Fruit fly (Drosophila melanogaster) whole organism, embryonic: ENCODE measurements around the gene CG7387.
A peak's percentile ranks its signal among the peaks of the same experiment; 100 is the strongest.

Experiments
- Abd-B ChIP-seq: fragments of 200-800 bp; sonication (Bioruptor generic); optimal IDR thresholded peaks from 2 replicates; lab custom pipeline; 2018; ENCODE audit warnings: missing biosample characterization, mild to moderate bottlenecking, missing genetic modification characterization, moderate library complexity
- Bgb ChIP-seq: fragments of 200-800 bp; sonication (Bioruptor generic); IDR thresholded peaks from 2 replicates; pipeline ENCODE4 v1.3.6; 2022; ENCODE audit warnings: missing biosample characterization, missing genetic modification characterization; ENCODE audit not compliant: partially characterized antibody
- CG10209 ChIP-seq: fragments of 200-800 bp; sonication (Bioruptor generic); optimal IDR thresholded peaks from 3 replicates; lab custom pipeline; 2017; ENCODE audit warnings: missing biosample characterization, mild to moderate bottlenecking, missing genetic modification characterization, missing genetic modification reagents
- CG10462 ChIP-seq: fragments of 200-800 bp; sonication (Bioruptor generic); optimal IDR thresholded peaks from 2 replicates; lab custom pipeline; 2016; ENCODE audit warnings: missing biosample characterization, missing genetic modification characterization
- CG1233 ChIP-seq: fragments of 200-800 bp; sonication (Bioruptor generic); optimal IDR thresholded peaks from 4 replicates; lab custom pipeline; 2018; ENCODE audit warnings: missing biosample characterization, mild to moderate bottlenecking, missing genetic modification characterization
- CG12659 ChIP-seq: fragments of 200-800 bp; sonication (Bioruptor generic); optimal IDR thresholded peaks from 3 replicates; lab custom pipeline; 2017; ENCODE audit warnings: mild to moderate bottlenecking, missing biosample characterization, missing genetic modification reagents, missing genetic modification characterization
- CG13624 ChIP-seq: fragments of 200-800 bp; sonication (Bioruptor generic); optimal IDR thresholded peaks from 2 replicates; lab custom pipeline; 2016; ENCODE audit warnings: missing biosample characterization, missing genetic modification characterization
- CG13775 ChIP-seq: fragments of 200-800 bp; sonication (Bioruptor generic); optimal IDR thresholded peaks from 3 replicates; lab custom pipeline; 2017; ENCODE audit warnings: missing biosample characterization, mild to moderate bottlenecking, missing genetic modification characterization
- CG15073 ChIP-seq: fragments of 200-800 bp; sonication (Bioruptor generic); optimal IDR thresholded peaks from 2 replicates; lab custom pipeline; 2016; ENCODE audit warnings: missing biosample characterization, missing genetic modification characterization
- CG16863 ChIP-seq: fragments of 200-800 bp; sonication (Bioruptor generic); optimal IDR thresholded peaks from 3 replicates; lab custom pipeline; 2016; ENCODE audit warnings: missing biosample characterization, missing genetic modification characterization
- CG17385 ChIP-seq: fragments of 200-800 bp; sonication (Bioruptor generic); optimal IDR thresholded peaks from 3 replicates; lab custom pipeline; 2018; ENCODE audit warnings: missing biosample characterization, mild to moderate bottlenecking, missing genetic modification characterization
- CG2116 ChIP-seq: fragments of 200-800 bp; sonication (Bioruptor generic); optimal IDR thresholded peaks from 3 replicates; lab custom pipeline; 2018; ENCODE audit warnings: missing biosample characterization, mild to moderate bottlenecking, missing genetic modification characterization
- CG31224 ChIP-seq: fragments of 200-800 bp; sonication (Bioruptor generic); IDR thresholded peaks from 2 replicates; pipeline ENCODE4 v1.3.6; 2022; ENCODE audit warnings: missing biosample characterization, missing genetic modification characterization
- CG34422 ChIP-seq: fragments of 200-800 bp; sonication (Bioruptor generic); IDR thresholded peaks from 3 replicates; pipeline ENCODE4 v1.3.6; 2022; ENCODE audit warnings: missing biosample characterization, missing genetic modification characterization
- CG43689 ChIP-seq: fragments of 200-800 bp; sonication (Bioruptor generic); IDR thresholded peaks from 2 replicates; pipeline ENCODE4 v1.3.6; 2022; ENCODE audit warnings: missing biosample characterization, missing genetic modification characterization
- CG6654 ChIP-seq: fragments of 200-800 bp; sonication (Bioruptor generic); optimal IDR thresholded peaks from 2 replicates; lab custom pipeline; 2017; ENCODE audit warnings: missing biosample characterization, mild to moderate bottlenecking, missing genetic modification characterization
- CG7372 ChIP-seq: fragments of 200-800 bp; sonication (Bioruptor generic); IDR thresholded peaks from 2 replicates; pipeline ENCODE4 v1.3.6; 2022; ENCODE audit warnings: missing biosample characterization, missing genetic modification characterization
- CG8290 ChIP-seq, 3 experiments: fragments of 200-800 bp; sonication (Bioruptor generic); optimal IDR thresholded peaks; 2 replicates each; lab custom pipeline; 2016 to 2019; ENCODE audit warnings: missing biosample characterization in 3 of 3, missing genetic modification characterization in 3 of 3, mild to moderate bottlenecking in 2 of 3, moderate library complexity in 1 of 3
- CG8944 ChIP-seq: fragments of 200-800 bp; sonication (Bioruptor generic); optimal IDR thresholded peaks from 3 replicates; lab custom pipeline; 2016; ENCODE audit warnings: missing biosample characterization, missing genetic modification characterization
- Chrac-16 ChIP-seq: fragments of 200-800 bp; sonication (Bioruptor generic); optimal IDR thresholded peaks from 3 replicates; lab custom pipeline; 2016; ENCODE audit warnings: missing biosample characterization, missing genetic modification characterization
- Dip2 ChIP-seq: fragments of 200-800 bp; sonication (Bioruptor generic); IDR thresholded peaks from 2 replicates; pipeline ENCODE4 v1.3.6; 2022; ENCODE audit warnings: missing biosample characterization, missing genetic modification characterization
- Dip3 ChIP-seq: fragments of 200-800 bp; sonication (Bioruptor generic); optimal IDR thresholded peaks from 3 replicates; lab custom pipeline; 2016; ENCODE audit warnings: missing biosample characterization, missing genetic modification characterization
- Doc2 ChIP-seq: fragments of 200-800 bp; sonication (Bioruptor generic); IDR thresholded peaks from 2 replicates; pipeline ENCODE4 v1.3.6; 2022; ENCODE audit warnings: missing biosample characterization, missing genetic modification characterization
- Doc3 ChIP-seq: fragments of 200-800 bp; sonication (Bioruptor generic); IDR thresholded peaks from 3 replicates; pipeline ENCODE4 v1.3.6; 2022; ENCODE audit warnings: missing biosample characterization, missing genetic modification characterization; ENCODE audit not compliant: partially characterized antibody
- HHEX ChIP-seq: fragments of 200-800 bp; sonication (Bioruptor generic); optimal IDR thresholded peaks from 3 replicates; lab custom pipeline; 2017; ENCODE audit warnings: missing biosample characterization, mild to moderate bottlenecking, missing genetic modification characterization, missing genetic modification reagents
- Opbp ChIP-seq: fragments of 200-800 bp; sonication (Bioruptor generic); IDR thresholded peaks from 3 replicates; pipeline ENCODE4 v1.3.6; 2022; ENCODE audit warnings: missing biosample characterization, missing genetic modification characterization; ENCODE audit not compliant: partially characterized antibody
- Xbp1 ChIP-seq: fragments of 200-800 bp; sonication (Bioruptor generic); optimal IDR thresholded peaks from 3 replicates; lab custom pipeline; 2016; ENCODE audit warnings: missing biosample characterization, mild to moderate bottlenecking, missing genetic modification characterization
- ap ChIP-seq: fragments of 200-800 bp; sonication (Bioruptor generic); IDR thresholded peaks from 2 replicates; pipeline ENCODE4 v1.3.6; 2022; ENCODE audit warnings: missing biosample characterization, missing genetic modification characterization
- crol ChIP-seq: fragments of 200-800 bp; sonication (Bioruptor generic); IDR thresholded peaks from 2 replicates; pipeline ENCODE4 v1.3.6; 2022; ENCODE audit warnings: missing biosample characterization, missing genetic modification characterization
- dysf ChIP-seq: fragments of 200-800 bp; sonication (Bioruptor generic); IDR thresholded peaks from 3 replicates; pipeline ENCODE4 v1.3.6; 2022; ENCODE audit warnings: missing biosample characterization, missing genetic modification characterization
- ewg ChIP-seq: fragments of 200-800 bp; sonication (Bioruptor generic); optimal IDR thresholded peaks from 3 replicates; lab custom pipeline; 2017; ENCODE audit warnings: mild to moderate bottlenecking, missing biosample characterization, missing genetic modification reagents, missing genetic modification characterization
- fru ChIP-seq: fragments of >200 bp; optimal IDR thresholded peaks from 2 replicates; lab custom pipeline; 2017
- gfzf ChIP-seq: fragments of 200-800 bp; sonication (Bioruptor generic); optimal IDR thresholded peaks from 2 replicates; lab custom pipeline; 2016; ENCODE audit warnings: missing biosample characterization, mild to moderate bottlenecking, missing genetic modification characterization, moderate library complexity
- grau ChIP-seq: fragments of 200-800 bp; optimal IDR thresholded peaks from 3 replicates; lab custom pipeline; 2019; ENCODE audit warnings: missing biosample characterization, mild to moderate bottlenecking, missing genetic modification characterization, moderate library complexity
- grn ChIP-seq: fragments of 200-800 bp; sonication (Bioruptor generic); optimal IDR thresholded peaks from 3 replicates; lab custom pipeline; 2017; ENCODE audit warnings: missing biosample characterization, missing genetic modification characterization
- kah ChIP-seq: fragments of 200-800 bp; sonication (Bioruptor generic); optimal IDR thresholded peaks from 2 replicates; lab custom pipeline; 2018; ENCODE audit warnings: missing biosample characterization, mild to moderate bottlenecking, missing genetic modification characterization
- lola ChIP-seq, 3 experiments: fragments of >200 bp in 2 of 3; fragments of 200-800 bp in 1 of 3; sonication (Bioruptor generic) in 1 of 3; optimal IDR thresholded peaks; 2 replicates each; lab custom pipeline; 2017 to 2019; ENCODE audit warnings: missing biosample characterization in 3 of 3, missing genetic modification characterization in 3 of 3, mild to moderate bottlenecking in 1 of 3, moderate library complexity in 1 of 3
- run ChIP-seq: fragments of 200-800 bp; sonication (Bioruptor generic); optimal IDR thresholded peaks from 3 replicates; lab custom pipeline; 2018; ENCODE audit warnings: missing biosample characterization, mild to moderate bottlenecking, missing genetic modification characterization
- sd ChIP-seq: fragments of 200-800 bp; sonication (Bioruptor generic); optimal IDR thresholded peaks from 3 replicates; lab custom pipeline; 2018; ENCODE audit warnings: missing biosample characterization, mild to moderate bottlenecking, missing genetic modification characterization, moderate library complexity
- seq ChIP-seq: fragments of 200-800 bp; sonication (Bioruptor generic); IDR thresholded peaks from 2 replicates; pipeline ENCODE4 v1.3.6; 2022; ENCODE audit warnings: missing biosample characterization, missing genetic modification characterization
- sima ChIP-seq: fragments of 200-800 bp; sonication (Bioruptor generic); optimal IDR thresholded peaks from 2 replicates; lab custom pipeline; 2016; ENCODE audit warnings: missing biosample characterization, missing genetic modification characterization
- slbo ChIP-seq: fragments of 200-800 bp; sonication (Bioruptor generic); IDR thresholded peaks from 2 replicates; pipeline ENCODE4 v1.3.6; 2022; ENCODE audit warnings: missing biosample characterization, missing genetic modification characterization
- sna ChIP-seq: fragments of 200-800 bp; sonication (Bioruptor generic); IDR thresholded peaks from 2 replicates; pipeline ENCODE4 v1.3.6; 2022; ENCODE audit warnings: missing biosample characterization, missing genetic modification characterization; ENCODE audit not compliant: partially characterized antibody
- vnd ChIP-seq: fragments of 200-800 bp; sonication (Bioruptor generic); IDR thresholded peaks from 3 replicates; pipeline ENCODE4 v1.3.6; 2022; ENCODE audit warnings: missing biosample characterization, missing genetic modification characterization; ENCODE audit not compliant: partially characterized antibody

The CG7387 gene

DNA sequence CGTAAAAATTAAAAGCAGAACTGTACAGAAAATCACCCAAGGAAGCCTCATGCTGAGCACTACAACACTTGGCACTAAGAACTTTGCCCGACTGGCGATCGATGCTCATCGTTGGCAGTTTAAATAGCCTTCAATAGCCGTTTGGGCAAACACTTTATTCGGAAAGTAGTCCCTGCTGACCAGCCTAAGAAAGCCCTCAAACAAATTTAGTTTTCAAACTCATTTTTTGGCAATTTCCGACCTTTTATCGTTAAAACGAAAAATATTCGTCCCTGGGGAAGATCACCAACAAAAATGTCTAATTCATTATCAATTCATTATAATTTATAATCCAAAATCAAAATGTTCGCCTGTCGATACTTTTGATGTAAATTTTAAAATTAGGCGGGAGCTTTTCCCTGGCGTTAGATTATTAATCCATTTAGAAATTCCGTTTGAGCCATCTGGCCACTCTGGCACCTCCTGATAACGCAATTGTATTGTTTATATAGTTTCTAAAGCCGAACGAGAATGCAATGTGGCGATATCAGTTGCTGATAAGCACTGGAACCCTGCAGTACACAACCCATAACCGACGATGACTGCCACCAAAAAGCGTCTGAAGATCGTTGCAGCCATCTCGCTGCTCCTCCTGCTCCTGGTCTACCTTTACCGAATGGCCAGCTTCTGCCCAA is 12.3 kb downstream of the CG7387 start, which contains the start of the genes mthl7 and Uxs (continued):
- TF ChIP-seq CG31224 (GFP tag; lab: Robert Waterston, UW) (no peak), Opbp (GFP tag; lab: Robert Waterston, UW) (0 out of 3 replicates have a peak, but pooled peaks have one; percentile 26), sima (no peak), Abd-B (GFP tag; lab: Kevin White, UChicago) (no peak), CG34422 (GFP tag; lab: Robert Waterston, UW) (no peak), CG13624 (no peak), Doc3 (GFP tag; lab: Robert Waterston, UW) (0 out of 3 replicates have a peak, but pooled peaks have one; percentile 46), Dip3 (GFP tag; lab: Kevin White, UChicago) (no peak), CG6654 (GFP tag; lab: Kevin White, UChicago) (no peak), run (tag; lab: Kevin White, UChicago) (no peak), gfzf (GFP tag; lab: Kevin White, UChicago) (peak; percentile 84), grau (tag; lab: Kevin White, UChicago) (peak; percentile 15), kah (GFP tag; lab: Kevin White, UChicago) (no peak), CG8290 (GFP tag; optimal IDR thresholded peaks at IDR 0.05; lab: Kevin White, UChicago) (no peak), CG8290 (tag; optimal IDR thresholded peaks at IDR 0.05; lab: Kevin White, UChicago) (peak in 1 of 2 experiments; percentile 24), ap (no peak), CG7372 (GFP tag; lab: Robert Waterston, UW) (no peak), CG10209 (GFP tag; lab: Kevin White, UChicago) (no peak), grn (peak; percentile 51), Dip2 (GFP tag; lab: Robert Waterston, UW) (no peak), CG2116 (peak; percentile 25), fru (no peak), CG10462 (GFP tag; lab: Kevin White, UChicago) (no peak), dysf (GFP tag; lab: Robert Waterston, UW) (no peak), Chrac-16 (GFP tag; lab: Kevin White, UChicago) (no peak), Doc2 (GFP tag; lab: Robert Waterston, UW) (no peak), CG8944 (no peak), sna (GFP tag; lab: Robert Waterston, UW) (peak; percentile 22; the same call in 1 of the 2 replicates), CG15073 (GFP tag; lab: Kevin White, UChicago) (no peak), ewg (GFP tag; lab: Kevin White, UChicago) (no peak), Bgb (GFP tag; lab: Robert Waterston, UW) (peak; percentile 40; the same call in 1 of the 2 replicates), HHEX (GFP tag; lab: Kevin White, UChicago) (no peak), CG16863 (GFP tag; lab: Kevin White, UChicago) (no peak), vnd (no peak), CG12659 (peak; percentile 1), CG17385 (no peak), CG13775 (GFP tag; lab: Kevin White, UChicago) (no peak), sd (tag; lab: Kevin White, UChicago) (no peak), Xbp1 (GFP tag; lab: Kevin White, UChicago) (no peak), slbo (GFP tag; lab: Robert Waterston, UW) (no peak), CG1233 (no peak), seq (no peak), crol (GFP tag; lab: Robert Waterston, UW) (no peak), CG43689 (no peak), lola (GFP tag; optimal IDR thresholded peaks at IDR 0.05; lab: Kevin White, UChicago) (no peak)
- TF ChIP-seq, all 482 proteins: peak for 46
